Worm (Caenorhabditis elegans) whole organism, L2 larva: Measurements from ENCODE around the gene cth-2.

Source experiments
- C34F6.9 ChIP-seq: fragments of 150-350 bp; optimal IDR thresholded peaks from 2 replicates; lab custom pipeline; 2014; ENCODE audit warnings: missing biosample characterization, missing genetic modification characterization
- F13H6.1 ChIP-seq: sonication (generic microtip); optimal IDR thresholded peaks from 2 replicates; lab custom pipeline; 2016; ENCODE audit warnings: missing genetic modification characterization, missing compliant biosample characterization
- R02D3.7 ChIP-seq: fragments of 150-350 bp; optimal IDR thresholded peaks from 2 replicates; lab custom pipeline; 2014; ENCODE audit warnings: missing biosample characterization, missing genetic modification characterization
- Y55F3AM.14 ChIP-seq: fragments of 200-800 bp; sonication (Bioruptor generic); optimal IDR thresholded peaks from 2 replicates; lab custom pipeline; 2018; ENCODE audit warnings: mild to moderate bottlenecking, missing genetic modification characterization, missing compliant biosample characterization
- ZK546.5 ChIP-seq: sonication (generic microtip); optimal IDR thresholded peaks from 2 replicates; lab custom pipeline; 2017; ENCODE audit warnings: missing biosample characterization, missing genetic modification characterization
- alr-1 ChIP-seq: fragments of 150-350 bp; optimal IDR thresholded peaks from 2 replicates; lab custom pipeline; 2014; ENCODE audit warnings: missing biosample characterization, missing genetic modification characterization
- aly-2 ChIP-seq: fragments of 150-350 bp; optimal IDR thresholded peaks from 2 replicates; lab custom pipeline; 2014; ENCODE audit warnings: missing biosample characterization, missing genetic modification characterization
- ama-1 ChIP-seq: fragments of 150-350 bp; optimal IDR thresholded peaks from 2 replicates; lab custom pipeline; 2018; ENCODE audit warnings: inconsistent platforms
- blmp-1 ChIP-seq: sonication (generic microtip); optimal IDR thresholded peaks from 2 replicates; lab custom pipeline; 2017; ENCODE audit warnings: missing genetic modification characterization, mild to moderate bottlenecking, missing compliant biosample characterization, antibody characterized with exemption, moderate library complexity; ENCODE audit not compliant: insufficient read depth
- ceh-16 ChIP-seq: fragments of 150-350 bp; optimal IDR thresholded peaks from 2 replicates; lab custom pipeline; 2014; ENCODE audit warnings: missing biosample characterization, missing genetic modification characterization
- ceh-82 ChIP-seq: fragments of 150-350 bp; optimal IDR thresholded peaks from 2 replicates; lab custom pipeline; 2014; ENCODE audit warnings: missing biosample characterization, missing genetic modification characterization
- crh-2 ChIP-seq: sonication (generic microtip); optimal IDR thresholded peaks from 2 replicates; lab custom pipeline; 2017; ENCODE audit warnings: missing biosample characterization, missing genetic modification characterization
- dmd-4 ChIP-seq: sonication (generic microtip); optimal IDR thresholded peaks from 2 replicates; lab custom pipeline; 2017; ENCODE audit warnings: missing biosample characterization, missing genetic modification characterization
- egl-27 ChIP-seq: sonication (generic microtip); optimal IDR thresholded peaks from 3 replicates; lab custom pipeline; 2017; ENCODE audit warnings: missing biosample characterization, missing genetic modification reagents, missing genetic modification characterization
- elt-1 ChIP-seq: fragments of 150-350 bp; optimal IDR thresholded peaks from 2 replicates; lab custom pipeline; 2014; ENCODE audit warnings: missing biosample characterization, missing genetic modification characterization
- elt-3 ChIP-seq: sonication (generic microtip); optimal IDR thresholded peaks from 2 replicates; lab custom pipeline; 2017; ENCODE audit warnings: missing biosample characterization, missing genetic modification characterization
- fos-1 ChIP-seq: fragments of 150-350 bp; optimal IDR thresholded peaks from 2 replicates; lab custom pipeline; 2014; ENCODE audit warnings: missing biosample characterization, missing genetic modification characterization
- gmeb-1 ChIP-seq: fragments of 150-350 bp; optimal IDR thresholded peaks from 2 replicates; lab custom pipeline; 2014; ENCODE audit warnings: missing biosample characterization, missing genetic modification characterization
- lin-11 ChIP-seq: fragments of 150-350 bp; sonication (generic microtip); optimal IDR thresholded peaks from 2 replicates; lab custom pipeline; 2014; ENCODE audit warnings: missing biosample characterization, missing genetic modification characterization, inconsistent platforms, mixed read lengths
- lin-13 ChIP-seq: fragments of 150-350 bp; optimal IDR thresholded peaks from 2 replicates; lab custom pipeline; 2014; ENCODE audit warnings: missing biosample characterization, missing genetic modification reagents, missing genetic modification characterization
- lin-39 ChIP-seq: fragments of 150-350 bp; optimal IDR thresholded peaks from 2 replicates; lab custom pipeline; 2014; ENCODE audit warnings: missing biosample characterization, missing genetic modification reagents, missing genetic modification characterization
- lsy-2 ChIP-seq, 2 experiments: fragments of 150-350 bp in 1 of 2; sonication (generic microtip) in 1 of 2; optimal IDR thresholded peaks; 2 replicates each; lab custom pipeline; 2014 to 2017; ENCODE audit warnings: missing biosample characterization in 2 of 2, missing genetic modification characterization in 2 of 2
- mab-5 ChIP-seq: fragments of 150-350 bp; optimal IDR thresholded peaks from 2 replicates; lab custom pipeline; 2014; ENCODE audit warnings: missing biosample characterization, missing genetic modification characterization
- mbf-1 ChIP-seq: sonication (generic microtip); optimal IDR thresholded peaks from 2 replicates; lab custom pipeline; 2017; ENCODE audit warnings: missing biosample characterization, missing genetic modification characterization
- mdl-1 ChIP-seq, 2 experiments: fragments of 150-350 bp in 1 of 2; sonication (generic microtip) in 1 of 2; optimal IDR thresholded peaks; 2 replicates each; lab custom pipeline; 2017; ENCODE audit warnings: missing biosample characterization in 2 of 2, missing genetic modification characterization in 2 of 2
- nhr-10 ChIP-seq: sonication (generic microtip); optimal IDR thresholded peaks from 2 replicates; lab custom pipeline; 2017; ENCODE audit warnings: missing biosample characterization, missing genetic modification characterization
- nhr-11 ChIP-seq: fragments of 150-350 bp; optimal IDR thresholded peaks from 2 replicates; lab custom pipeline; 2014; ENCODE audit warnings: missing biosample characterization, missing genetic modification characterization
- nhr-12 ChIP-seq: fragments of 150-350 bp; optimal IDR thresholded peaks from 2 replicates; lab custom pipeline; 2014; ENCODE audit warnings: missing biosample characterization, missing genetic modification characterization
- nhr-129 ChIP-seq: fragments of 150-350 bp; optimal IDR thresholded peaks from 2 replicates; lab custom pipeline; 2014; ENCODE audit warnings: missing biosample characterization, missing genetic modification characterization
- nhr-21 ChIP-seq: fragments of 150-350 bp; optimal IDR thresholded peaks from 2 replicates; lab custom pipeline; 2014; ENCODE audit warnings: missing biosample characterization, missing genetic modification characterization
- nhr-23 ChIP-seq: fragments of 150-350 bp; optimal IDR thresholded peaks from 2 replicates; lab custom pipeline; 2014; ENCODE audit warnings: missing biosample characterization, missing genetic modification reagents, missing genetic modification characterization
- nhr-237 ChIP-seq: fragments of 150-350 bp; optimal IDR thresholded peaks from 2 replicates; lab custom pipeline; 2014; ENCODE audit warnings: missing biosample characterization, missing genetic modification characterization
- nhr-25 ChIP-seq: fragments of 150-350 bp; sonication (generic microtip); optimal IDR thresholded peaks from 3 replicates; lab custom pipeline; 2014; ENCODE audit warnings: missing biosample characterization, missing genetic modification characterization
- nhr-6 ChIP-seq: fragments of 150-350 bp; optimal IDR thresholded peaks from 2 replicates; lab custom pipeline; 2014; ENCODE audit warnings: missing biosample characterization, missing genetic modification characterization
- nhr-77 ChIP-seq: fragments of 150-350 bp; optimal IDR thresholded peaks from 2 replicates; lab custom pipeline; 2014; ENCODE audit warnings: missing biosample characterization, missing genetic modification characterization
- peb-1 ChIP-seq: fragments of 150-350 bp; optimal IDR thresholded peaks from 2 replicates; lab custom pipeline; 2014; ENCODE audit warnings: missing biosample characterization, missing genetic modification characterization
- sem-4 ChIP-seq: fragments of 150-350 bp; optimal IDR thresholded peaks from 2 replicates; lab custom pipeline; 2014; ENCODE audit warnings: missing biosample characterization, missing genetic modification reagents, missing genetic modification characterization
- skn-1 ChIP-seq: sonication (generic microtip); optimal IDR thresholded peaks from 2 replicates; lab custom pipeline; 2017; ENCODE audit warnings: missing biosample characterization, missing genetic modification characterization
- sma-3 ChIP-seq: sonication (generic microtip); optimal IDR thresholded peaks from 2 replicates; lab custom pipeline; 2016; ENCODE audit warnings: missing genetic modification reagents, missing genetic modification characterization, missing compliant biosample characterization
- sma-9 ChIP-seq, 2 experiments: fragments of 150-350 bp in 1 of 2; sonication (generic microtip) in 1 of 2; optimal IDR thresholded peaks; 2 replicates each; lab custom pipeline; 2014 to 2016; ENCODE audit warnings: missing genetic modification characterization in 2 of 2, mild to moderate bottlenecking in 1 of 2, missing biosample characterization in 1 of 2, missing compliant biosample characterization in 1 of 2, missing genetic modification reagents in 1 of 2, moderate library complexity in 1 of 2
- snpc-4 ChIP-seq: fragments of 150-350 bp; optimal IDR thresholded peaks from 2 replicates; lab custom pipeline; 2014; ENCODE audit warnings: missing biosample characterization, missing genetic modification characterization
- unc-39 ChIP-seq: fragments of 150-350 bp; optimal IDR thresholded peaks from 2 replicates; lab custom pipeline; 2014; ENCODE audit warnings: missing biosample characterization, missing genetic modification characterization
- unc-55 ChIP-seq: fragments of 150-350 bp; sonication (generic microtip); optimal IDR thresholded peaks from 3 replicates; lab custom pipeline; 2014; ENCODE audit warnings: missing biosample characterization, missing genetic modification reagents, missing genetic modification characterization
- unc-62 ChIP-seq: fragments of 150-350 bp; optimal IDR thresholded peaks from 2 replicates; lab custom pipeline; 2014; ENCODE audit warnings: missing biosample characterization, missing genetic modification reagents, missing genetic modification characterization
- zag-1 ChIP-seq: fragments of 150-350 bp; optimal IDR thresholded peaks from 2 replicates; lab custom pipeline; 2014; ENCODE audit warnings: missing biosample characterization, missing genetic modification characterization
- ztf-1 ChIP-seq: fragments of 200-800 bp; sonication (Bioruptor generic); conservative IDR thresholded peaks from 2 replicates; pipeline ENCODE4 v1.3.6; 2022; ENCODE audit warnings: missing genetic modification characterization, missing compliant biosample characterization
- ztf-11 ChIP-seq: sonication (generic microtip); optimal IDR thresholded peaks from 2 replicates; lab custom pipeline; 2017; ENCODE audit warnings: missing biosample characterization, missing genetic modification characterization
- ztf-4 ChIP-seq: fragments of 150-350 bp; optimal IDR thresholded peaks from 2 replicates; lab custom pipeline; 2014; ENCODE audit warnings: missing biosample characterization, missing genetic modification characterization

cth-2 gene

DNA sequence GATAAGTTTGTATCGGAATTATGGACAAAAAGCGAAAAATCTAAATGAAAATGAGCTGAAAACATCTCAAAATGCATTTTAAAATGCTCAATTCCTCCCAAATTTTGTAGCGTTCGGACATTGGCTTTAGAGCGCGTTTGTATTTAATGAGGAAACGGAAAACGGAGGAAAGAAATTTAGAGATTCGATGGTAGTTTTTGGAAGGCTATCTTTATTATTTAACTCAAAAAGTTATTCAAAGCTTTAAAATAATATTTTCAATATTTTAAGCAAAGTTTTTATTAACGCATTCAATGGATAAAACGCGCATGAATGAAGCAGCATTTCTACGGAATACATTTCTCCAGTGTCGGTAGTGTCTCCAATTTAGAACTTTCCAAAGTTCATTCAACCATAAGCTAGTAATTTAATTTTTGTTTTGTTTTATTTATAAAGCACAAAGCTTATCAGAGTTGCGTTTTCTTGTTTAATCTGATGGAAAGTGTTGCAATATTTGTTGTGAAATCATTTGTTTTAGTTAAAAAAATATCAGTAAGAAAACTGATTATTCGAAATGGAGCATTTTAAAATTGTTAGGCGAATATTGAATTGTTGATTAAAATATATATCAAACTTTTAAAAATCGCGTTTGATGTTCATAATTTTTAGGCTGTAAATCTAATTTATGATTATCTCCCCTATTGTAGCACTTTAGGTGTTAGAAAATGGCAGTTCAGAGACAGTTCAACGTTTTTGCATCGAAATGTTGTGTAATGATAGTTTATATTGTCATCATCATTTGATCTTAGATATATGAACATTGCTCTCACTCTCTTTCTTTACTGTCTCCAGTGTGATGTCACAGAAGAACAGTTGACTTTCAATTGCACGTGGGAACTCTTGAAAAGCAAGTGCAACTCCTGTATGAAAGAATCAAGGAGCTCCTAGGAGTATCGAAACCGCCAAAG is 15.1 kb upstream of the cth-2 start:
- TF ChIP-seq elt-3, result no peak
- TF ChIP-seq zag-1 (tag; lab: Kevin White, UChicago), result no peak
- no peak for TF ChIP-seq ceh-82 (tag; lab: Kevin White, UChicago)
- no peak for TF ChIP-seq unc-62 (GFP tag; lab: Kevin White, UChicago)
- peak; percentile 24 for TF ChIP-seq fos-1 (tag; lab: Kevin White, UChicago)
- TF ChIP-seq nhr-23 (tag; lab: Kevin White, UChicago), result no peak
- no peak for TF ChIP-seq ZK546.5 (tag; lab: Kevin White, UChicago)
- peak; percentile 57 for TF ChIP-seq nhr-11
- no peak for TF ChIP-seq lin-39
- TF ChIP-seq F13H6.1 (tag; lab: Kevin White, UChicago), result peak; percentile 55
- no peak for TF ChIP-seq unc-39 (tag; lab: Kevin White, UChicago)
- no peak for TF ChIP-seq mbf-1
- TF ChIP-seq elt-1 (tag; lab: Kevin White, UChicago), result no peak
- no peak for TF ChIP-seq nhr-77 (tag; lab: Kevin White, UChicago)
- TF ChIP-seq skn-1, result no peak
- TF ChIP-seq Y55F3AM.14 (GFP tag; lab: Kevin White, UChicago), result no peak
- no peak for TF ChIP-seq mab-5 (tag; lab: Kevin White, UChicago)
- no peak for TF ChIP-seq egl-27 (tag; lab: Kevin White, UChicago)
- TF ChIP-seq sma-3 (GFP tag; lab: Kevin White, UChicago), result peak; percentile 73
- peak; percentile 2 for TF ChIP-seq ztf-4
- TF ChIP-seq nhr-237 (tag; lab: Kevin White, UChicago), result no peak
- no peak for TF ChIP-seq nhr-10 (tag; lab: Kevin White, UChicago)
- TF ChIP-seq crh-2 (tag; lab: Kevin White, UChicago), result peak; percentile 42
- TF ChIP-seq ztf-11 (tag; lab: Kevin White, UChicago), result no peak
- TF ChIP-seq sem-4, result no peak
- TF ChIP-seq snpc-4 (tag; lab: Kevin White, UChicago), result no peak
- peak; percentile 12 for TF ChIP-seq nhr-21 (tag; lab: Kevin White, UChicago)
- no peak for TF ChIP-seq nhr-6 (tag; lab: Kevin White, UChicago)
- TF ChIP-seq sma-9 (GFP tag; optimal IDR thresholded peaks at IDR 0.05; lab: Kevin White, UChicago), result peak; percentile 76
- TF ChIP-seq sma-9 (tag; optimal IDR thresholded peaks at IDR 0.05; lab: Kevin White, UChicago), result no peak
- TF ChIP-seq mdl-1 (tag; optimal IDR thresholded peaks at IDR 0.05; lab: Kevin White, UChicago), result peak in 1 of 2 experiments; percentile 23
- TF ChIP-seq R02D3.7 (tag; lab: Kevin White, UChicago), result no peak
- TF ChIP-seq aly-2 (tag; lab: Kevin White, UChicago), result no peak
- no peak for TF ChIP-seq nhr-12 (tag; lab: Kevin White, UChicago)
- TF ChIP-seq lin-11 (tag; lab: Kevin White, UChicago), result no peak
- TF ChIP-seq ztf-1 (GFP tag; lab: Robert Waterston, UW), result no peak
- TF ChIP-seq lsy-2 (tag; optimal IDR thresholded peaks at IDR 0.05; lab: Kevin White, UChicago), result peak; percentile 14 to 83
- no peak for TF ChIP-seq dmd-4
- TF ChIP-seq unc-55 (GFP tag; lab: Kevin White, UChicago), result peak; percentile 77
- TF ChIP-seq ama-1 (lab: Kevin White, UChicago), result no peak
- peak; percentile 50 for TF ChIP-seq gmeb-1 (tag; lab: Kevin White, UChicago)
- TF ChIP-seq peb-1 (tag; lab: Kevin White, UChicago), result no peak
- peak; percentile 70 for TF ChIP-seq nhr-129
- peak; percentile 96 for TF ChIP-seq C34F6.9 (tag; lab: Kevin White, UChicago)
- no peak for TF ChIP-seq blmp-1 (tag; lab: Kevin White, UChicago)
- TF ChIP-seq ceh-16, result no peak
- TF ChIP-seq alr-1, result no peak
- no peak for TF ChIP-seq nhr-25 (tag; lab: Kevin White, UChicago)
- peak; percentile 41 for TF ChIP-seq lin-13 (GFP tag; lab: Kevin White, UChicago)
